Worm (Caenorhabditis elegans) whole organism, L2 larva: Measurements from ENCODE around the gene agt-1.

ENCODE experiments used
- C34F6.9 ChIP-seq: fragments of 150-350 bp; optimal IDR thresholded peaks from 2 replicates; lab custom pipeline; 2014; ENCODE audit warnings: missing biosample characterization, missing genetic modification characterization
- ama-1 ChIP-seq: fragments of 150-350 bp; optimal IDR thresholded peaks from 2 replicates; lab custom pipeline; 2018; ENCODE audit warnings: inconsistent platforms
- skn-1 ChIP-seq: sonication (generic microtip); optimal IDR thresholded peaks from 2 replicates; lab custom pipeline; 2017; ENCODE audit warnings: missing biosample characterization, missing genetic modification characterization

ce11 chrIV:13386043-13386442 is 16.8 kb upstream of the agt-1 start, which contains the start of the genes Y62E10A.20, Y62E10A.23 and mdt-9:
- TF ChIP-seq C34F6.9 (tag; lab: Kevin White, UChicago) (peak; percentile 80), skn-1 (tag; lab: Kevin White, UChicago) (no peak), ama-1 (lab: Kevin White, UChicago) (no peak)
